Worm (Caenorhabditis elegans) whole organism, late embryonic: ENCODE data around the gene aman-2.

Source experiments
- ceh-18 ChIP-seq: sonication (generic microtip); optimal IDR thresholded peaks from 2 replicates; lab custom pipeline; 2016; ENCODE audit warnings: missing genetic modification characterization, missing compliant biosample characterization
- nhr-11 ChIP-seq: fragments of 150-350 bp; optimal IDR thresholded peaks from 2 replicates; lab custom pipeline; 2014; ENCODE audit warnings: missing biosample characterization, missing genetic modification characterization
- pag-3 ChIP-seq: sonication (generic microtip); optimal IDR thresholded peaks from 2 replicates; lab custom pipeline; 2016; ENCODE audit warnings: missing compliant biosample characterization, missing genetic modification characterization, borderline replicate concordance
- pha-2 ChIP-seq: sonication (generic microtip); optimal IDR thresholded peaks from 2 replicates; lab custom pipeline; 2017; ENCODE audit warnings: mild to moderate bottlenecking, missing genetic modification characterization, missing compliant biosample characterization

- TF ChIP-seq nhr-11 (no peak), ceh-18 (tag; lab: Kevin White, UChicago) (no peak), pha-2 (tag; lab: Kevin White, UChicago) (no peak), pag-3 (tag; lab: Kevin White, UChicago) (no peak)
Observed at ce11 chrV:11934848-11935247, 1.8 kb upstream of the aman-2 start, which contains the start of gene F58H1.8.
